Fruit fly (Drosophila melanogaster) whole organism, embryonic: ENCODE results near the gene CG15201.

Source experiments
- Antp ChIP-seq: fragments of 200-800 bp; sonication (Bioruptor generic); optimal IDR thresholded peaks from 3 replicates; lab custom pipeline; 2016; ENCODE audit warnings: missing biosample characterization, missing genetic modification characterization
- B-H1 ChIP-seq: fragments of 200-800 bp; sonication (Bioruptor generic); IDR thresholded peaks from 3 replicates; pipeline ENCODE4 v1.3.6; 2022; ENCODE audit warnings: missing biosample characterization, missing genetic modification characterization
- Bgb ChIP-seq: fragments of 200-800 bp; sonication (Bioruptor generic); IDR thresholded peaks from 2 replicates; pipeline ENCODE4 v1.3.6; 2022; ENCODE audit warnings: missing biosample characterization, missing genetic modification characterization; ENCODE audit not compliant: partially characterized antibody
- BtbVII ChIP-seq: fragments of 200-800 bp; sonication (Bioruptor generic); optimal IDR thresholded peaks from 3 replicates; lab custom pipeline; 2017; ENCODE audit warnings: missing biosample characterization, mild to moderate bottlenecking, missing genetic modification characterization
- CG10147 ChIP-seq: fragments of 200-800 bp; sonication (Bioruptor generic); optimal IDR thresholded peaks from 2 replicates; lab custom pipeline; 2019; ENCODE audit warnings: missing biosample characterization, mild to moderate bottlenecking, missing genetic modification characterization, moderate library complexity
- CG11085 ChIP-seq: fragments of 200-800 bp; sonication (Bioruptor generic); IDR thresholded peaks from 2 replicates; pipeline ENCODE4 v1.3.6; 2022; ENCODE audit warnings: missing biosample characterization, missing genetic modification characterization
- CG12104 ChIP-seq: fragments of 200-800 bp; sonication (Bioruptor generic); optimal IDR thresholded peaks from 3 replicates; lab custom pipeline; 2016; ENCODE audit warnings: missing biosample characterization, missing genetic modification characterization
- CG12219 ChIP-seq: fragments of 200-800 bp; sonication (Bioruptor generic); optimal IDR thresholded peaks from 3 replicates; lab custom pipeline; 2018; ENCODE audit warnings: missing biosample characterization, mild to moderate bottlenecking, missing genetic modification characterization
- CG1233 ChIP-seq: fragments of 200-800 bp; sonication (Bioruptor generic); optimal IDR thresholded peaks from 4 replicates; lab custom pipeline; 2018; ENCODE audit warnings: missing biosample characterization, mild to moderate bottlenecking, missing genetic modification characterization
- CG14965 ChIP-seq: fragments of 200-800 bp; sonication (Bioruptor generic); optimal IDR thresholded peaks from 2 replicates; lab custom pipeline; 2016; ENCODE audit warnings: missing biosample characterization, missing genetic modification characterization, borderline replicate concordance
- CG15601 ChIP-seq: fragments of 200-800 bp; sonication (Bioruptor generic); optimal IDR thresholded peaks from 3 replicates; lab custom pipeline; 2019; ENCODE audit warnings: missing biosample characterization, mild to moderate bottlenecking, missing genetic modification characterization, moderate library complexity
- CG18599 ChIP-seq: fragments of 200-800 bp; sonication (Bioruptor generic); optimal IDR thresholded peaks from 3 replicates; lab custom pipeline; 2017; ENCODE audit warnings: missing biosample characterization, missing genetic modification characterization, mild to moderate bottlenecking, moderate library complexity, missing genetic modification reagents
- CG30403 ChIP-seq: fragments of 200-800 bp; sonication (Bioruptor generic); optimal IDR thresholded peaks from 3 replicates; lab custom pipeline; 2016; ENCODE audit warnings: missing biosample characterization, missing genetic modification characterization
- CG31365 ChIP-seq: fragments of 200-800 bp; sonication (Bioruptor generic); optimal IDR thresholded peaks from 2 replicates; lab custom pipeline; 2018; ENCODE audit warnings: missing biosample characterization, mild to moderate bottlenecking, missing genetic modification characterization
- CG31388 ChIP-seq: fragments of 200-800 bp; sonication (Bioruptor generic); optimal IDR thresholded peaks from 2 replicates; lab custom pipeline; 2016; ENCODE audit warnings: missing biosample characterization, missing genetic modification characterization
- CG31441 ChIP-seq: fragments of 200-800 bp; sonication (Bioruptor generic); IDR thresholded peaks from 2 replicates; pipeline ENCODE4 v1.3.6; 2022; ENCODE audit warnings: missing biosample characterization, missing genetic modification characterization
- CG4854 ChIP-seq: fragments of 200-800 bp; sonication (Bioruptor generic); optimal IDR thresholded peaks from 2 replicates; lab custom pipeline; 2016; ENCODE audit warnings: missing biosample characterization, missing genetic modification characterization, inconsistent platforms
- CG6854 ChIP-seq: fragments of 200-800 bp; sonication (Bioruptor generic); optimal IDR thresholded peaks from 3 replicates; lab custom pipeline; 2017; ENCODE audit warnings: missing biosample characterization, mild to moderate bottlenecking, missing genetic modification characterization
- CG7556 ChIP-seq: fragments of 200-800 bp; sonication (Bioruptor generic); optimal IDR thresholded peaks from 2 replicates; lab custom pipeline; 2017; ENCODE audit warnings: missing biosample characterization, mild to moderate bottlenecking, missing genetic modification characterization
- CG7839 ChIP-seq: fragments of 200-800 bp; sonication (Bioruptor generic); optimal IDR thresholded peaks from 3 replicates; lab custom pipeline; 2018; ENCODE audit warnings: missing biosample characterization, mild to moderate bottlenecking, missing genetic modification characterization, moderate library complexity
- CG8089 ChIP-seq: fragments of 200-800 bp; sonication (Bioruptor generic); optimal IDR thresholded peaks from 3 replicates; lab custom pipeline; 2016; ENCODE audit warnings: missing biosample characterization, missing genetic modification characterization
- CG9609 ChIP-seq: fragments of 200-800 bp; sonication (Bioruptor generic); optimal IDR thresholded peaks from 3 replicates; lab custom pipeline; 2016; ENCODE audit warnings: missing biosample characterization, missing genetic modification characterization
- CG9797 ChIP-seq: fragments of 200-800 bp; sonication (Bioruptor generic); optimal IDR thresholded peaks from 3 replicates; lab custom pipeline; 2018; ENCODE audit warnings: missing biosample characterization, mild to moderate bottlenecking, missing genetic modification characterization
- CG9932 ChIP-seq: fragments of 200-800 bp; sonication (Bioruptor generic); IDR thresholded peaks from 2 replicates; pipeline ENCODE4 v1.3.6; 2022; ENCODE audit warnings: missing biosample characterization, missing genetic modification characterization
- CHES-1-like ChIP-seq: fragments of 200-800 bp; sonication (Bioruptor generic); optimal IDR thresholded peaks from 2 replicates; lab custom pipeline; 2016; ENCODE audit warnings: missing biosample characterization, missing genetic modification characterization
- CoRest ChIP-seq: fragments of 200-800 bp; sonication (Bioruptor generic); optimal IDR thresholded peaks from 3 replicates; lab custom pipeline; 2018; ENCODE audit warnings: missing biosample characterization, mild to moderate bottlenecking, missing genetic modification characterization, moderate library complexity
- Doc2 ChIP-seq: fragments of 200-800 bp; sonication (Bioruptor generic); IDR thresholded peaks from 2 replicates; pipeline ENCODE4 v1.3.6; 2022; ENCODE audit warnings: missing biosample characterization, missing genetic modification characterization
- Ets97D ChIP-seq: fragments of 200-800 bp; sonication (Bioruptor generic); optimal IDR thresholded peaks from 3 replicates; lab custom pipeline; 2016; ENCODE audit warnings: missing biosample characterization, missing genetic modification characterization
- HHEX ChIP-seq: fragments of 200-800 bp; sonication (Bioruptor generic); optimal IDR thresholded peaks from 3 replicates; lab custom pipeline; 2017; ENCODE audit warnings: missing biosample characterization, mild to moderate bottlenecking, missing genetic modification characterization, missing genetic modification reagents
- Kr ChIP-seq: fragments of 200-800 bp; sonication (Bioruptor generic); optimal IDR thresholded peaks from 2 replicates; lab custom pipeline; 2017; ENCODE audit warnings: missing biosample characterization, mild to moderate bottlenecking, missing genetic modification characterization
- Mrtf ChIP-seq: fragments of 200-800 bp; sonication (Bioruptor generic); IDR thresholded peaks from 3 replicates; pipeline ENCODE4 v1.3.6; 2022; ENCODE audit warnings: missing biosample characterization, missing genetic modification characterization
- Myb ChIP-seq: fragments of 200-800 bp; sonication (Bioruptor generic); optimal IDR thresholded peaks from 2 replicates; lab custom pipeline; 2016; ENCODE audit warnings: missing biosample characterization, missing genetic modification characterization
- PHDP ChIP-seq: fragments of 200-800 bp; sonication (Bioruptor generic); optimal IDR thresholded peaks from 3 replicates; lab custom pipeline; 2018; ENCODE audit warnings: missing biosample characterization, mild to moderate bottlenecking, missing genetic modification characterization, moderate library complexity
- Rfx ChIP-seq: fragments of 200-800 bp; sonication (Bioruptor generic); IDR thresholded peaks from 2 replicates; pipeline ENCODE4 v1.3.6; 2022; ENCODE audit warnings: missing biosample characterization, missing genetic modification characterization
- ab ChIP-seq: fragments of 200-800 bp; sonication (Bioruptor generic); optimal IDR thresholded peaks from 2 replicates; lab custom pipeline; 2016; ENCODE audit warnings: missing biosample characterization, missing genetic modification characterization
- chinmo ChIP-seq: fragments of 200-800 bp; sonication (Bioruptor generic); IDR thresholded peaks from 4 replicates; pipeline ENCODE4 v1.3.6; 2022; ENCODE audit warnings: missing biosample characterization, missing genetic modification characterization; ENCODE audit not compliant: partially characterized antibody
- croc ChIP-seq: fragments of 200-800 bp; sonication (Bioruptor generic); conservative IDR thresholded peaks from 3 replicates; pipeline ENCODE4 v1.3.6; 2022; ENCODE audit warnings: missing biosample characterization, missing genetic modification characterization
- eyg ChIP-seq: fragments of 200-800 bp; sonication (Bioruptor generic); optimal IDR thresholded peaks from 3 replicates; lab custom pipeline; 2016; ENCODE audit warnings: missing biosample characterization, missing genetic modification characterization
- fd3F ChIP-seq: fragments of 200-800 bp; sonication (Bioruptor generic); optimal IDR thresholded peaks from 2 replicates; lab custom pipeline; 2018; ENCODE audit warnings: missing biosample characterization, mild to moderate bottlenecking, missing genetic modification characterization, moderate library complexity
- fd96Cb ChIP-seq: fragments of 200-800 bp; sonication (Bioruptor generic); optimal IDR thresholded peaks from 2 replicates; lab custom pipeline; 2018; ENCODE audit warnings: missing biosample characterization, mild to moderate bottlenecking, missing genetic modification characterization, moderate library complexity
- gt ChIP-seq: fragments of 200-800 bp; sonication (Bioruptor generic); IDR thresholded peaks from 2 replicates; pipeline ENCODE4 v1.3.6; 2022; ENCODE audit warnings: missing biosample characterization, missing genetic modification characterization
- row ChIP-seq: fragments of 200-800 bp; sonication (Bioruptor generic); IDR thresholded peaks from 3 replicates; pipeline ENCODE4 v1.3.6; 2022; ENCODE audit warnings: missing biosample characterization, missing genetic modification characterization
- schlank ChIP-seq: fragments of 200-800 bp; sonication (Bioruptor generic); optimal IDR thresholded peaks from 2 replicates; lab custom pipeline; 2018; ENCODE audit warnings: missing biosample characterization, mild to moderate bottlenecking, missing genetic modification characterization
- shn ChIP-seq: fragments of 200-800 bp; sonication (Bioruptor generic); optimal IDR thresholded peaks from 3 replicates; lab custom pipeline; 2016; ENCODE audit warnings: missing biosample characterization, missing genetic modification characterization
- sna ChIP-seq: fragments of 200-800 bp; sonication (Bioruptor generic); IDR thresholded peaks from 2 replicates; pipeline ENCODE4 v1.3.6; 2022; ENCODE audit warnings: missing biosample characterization, missing genetic modification characterization; ENCODE audit not compliant: partially characterized antibody
- tll ChIP-seq, 2 experiments: fragments of 200-800 bp in 1 of 2; fragments of >200 bp in 1 of 2; sonication (Bioruptor generic) in 1 of 2; optimal IDR thresholded peaks; 2 replicates each; lab custom pipeline; 2017 to 2019; ENCODE audit warnings: missing biosample characterization in 2 of 2, missing genetic modification characterization in 2 of 2, mild to moderate bottlenecking in 1 of 2, moderate library complexity in 1 of 2
- tx ChIP-seq: fragments of 200-800 bp; sonication (Bioruptor generic); optimal IDR thresholded peaks from 2 replicates; lab custom pipeline; 2016; ENCODE audit warnings: missing biosample characterization, missing genetic modification characterization
- z ChIP-seq: fragments of 200-800 bp; sonication (Bioruptor generic); IDR thresholded peaks from 3 replicates; pipeline ENCODE4 v1.3.6; 2022; ENCODE audit warnings: missing biosample characterization, missing genetic modification characterization
- zen ChIP-seq: fragments of 200-800 bp; sonication (Bioruptor generic); optimal IDR thresholded peaks from 3 replicates; lab custom pipeline; 2018; ENCODE audit warnings: missing biosample characterization, mild to moderate bottlenecking, missing genetic modification characterization, moderate library complexity

Gene CG15201

dm6 chrX:11108148-11108844 is 35.6 kb upstream of the CG15201 start, which contains the start of gene Hsp60A (continued):
- TF ChIP-seq CG1233 (GFP tag; lab: Kevin White, UChicago) (no peak), croc (peak; percentile 32; the same call in 1 of the 3 replicates), CG14965 (GFP tag; lab: Kevin White, UChicago) (no peak), Antp (GFP tag; lab: Kevin White, UChicago) (no peak), CHES-1-like (GFP tag; lab: Kevin White, UChicago) (no peak), shn (GFP tag; lab: Kevin White, UChicago) (no peak), Mrtf (GFP tag; lab: Robert Waterston, UW) (no peak), Doc2 (GFP tag; lab: Robert Waterston, UW) (no peak), CG11085 (GFP tag; lab: Robert Waterston, UW) (no peak), ab (GFP tag; lab: Kevin White, UChicago) (no peak), CG30403 (GFP tag; lab: Kevin White, UChicago) (peak; percentile 60), CG9797 (GFP tag; lab: Kevin White, UChicago) (peak; percentile 67), CG12104 (peak; percentile 26), B-H1 (GFP tag; lab: Robert Waterston, UW) (peak; percentile 34; the same call in 1 of the 3 replicates), CG4854 (GFP tag; lab: Kevin White, UChicago) (peak; percentile 8), schlank (tag; lab: Kevin White, UChicago) (no peak), Ets97D (GFP tag; lab: Kevin White, UChicago) (peak; percentile 37), CG31365 (tag; lab: Kevin White, UChicago) (no peak), tll (GFP tag; optimal IDR thresholded peaks at IDR 0.05; lab: Kevin White, UChicago) (no peak), CG12219 (GFP tag; lab: Kevin White, UChicago) (no peak), gt (GFP tag; lab: Robert Waterston, UW) (no peak), fd3F (GFP tag; lab: Kevin White, UChicago) (no peak), chinmo (GFP tag; lab: Robert Waterston, UW) (peak; percentile 61; the same call in 1 of the 4 replicates), CoRest (tag; lab: Kevin White, UChicago) (peak; percentile 69), Bgb (GFP tag; lab: Robert Waterston, UW) (peak; percentile 77), BtbVII (GFP tag; lab: Kevin White, UChicago) (no peak), sna (GFP tag; lab: Robert Waterston, UW) (peak; percentile 76; the same call in 1 of the 2 replicates), eyg (GFP tag; lab: Kevin White, UChicago) (no peak), CG18599 (GFP tag; lab: Kevin White, UChicago) (peak; percentile 47), fd96Cb (tag; lab: Kevin White, UChicago) (peak; percentile 39), z (no peak), CG9932 (peak; percentile 69), PHDP (tag; lab: Kevin White, UChicago) (peak; percentile 70), row (GFP tag; lab: Robert Waterston, UW) (peak; percentile 82), Kr (GFP tag; lab: Kevin White, UChicago) (no peak), CG31388 (GFP tag; lab: Kevin White, UChicago) (peak; percentile 8), Rfx (peak; percentile 56), tx (GFP tag; lab: Kevin White, UChicago) (no peak), Myb (GFP tag; lab: Kevin White, UChicago) (no peak), zen (tag; lab: Kevin White, UChicago) (peak; percentile 40), HHEX (GFP tag; lab: Kevin White, UChicago) (peak; percentile 18), CG6854 (GFP tag; lab: Kevin White, UChicago) (no peak), CG15601 (tag; lab: Kevin White, UChicago) (peak; percentile 59), CG10147 (GFP tag; lab: Kevin White, UChicago) (peak; percentile 54), CG8089 (GFP tag; lab: Kevin White, UChicago) (no peak), CG7839 (tag; lab: Kevin White, UChicago) (peak; percentile 59), CG7556 (GFP tag; lab: Kevin White, UChicago) (peak; percentile 21), CG9609 (GFP tag; lab: Kevin White, UChicago) (no peak), CG31441 (GFP tag; lab: Robert Waterston, UW) (peak; percentile 51)
